Worm (Caenorhabditis elegans) whole organism, L1 larva: ENCODE measurements around the gene M7.7.

Experiments used
- C34B4.2 ChIP-seq: sonication (generic microtip); optimal IDR thresholded peaks from 2 replicates; lab custom pipeline; 2017; ENCODE audit warnings: mild to moderate bottlenecking, missing genetic modification characterization, missing compliant biosample characterization
- F16B12.6 ChIP-seq: fragments of 150-350 bp; optimal IDR thresholded peaks from 2 replicates; lab custom pipeline; 2014; ENCODE audit warnings: missing biosample characterization, missing genetic modification characterization
- aha-1 ChIP-seq: fragments of 150-350 bp; optimal IDR thresholded peaks from 2 replicates; lab custom pipeline; 2014; ENCODE audit warnings: missing biosample characterization, missing genetic modification characterization
- blmp-1 ChIP-seq: fragments of 150-350 bp; optimal IDR thresholded peaks from 2 replicates; lab custom pipeline; 2014; ENCODE audit warnings: missing biosample characterization, missing genetic modification characterization
- ceh-63 ChIP-seq: fragments of 200-800 bp; sonication (Bioruptor generic); optimal IDR thresholded peaks from 2 replicates; lab custom pipeline; 2018; ENCODE audit warnings: mild to moderate bottlenecking, missing genetic modification characterization, missing compliant biosample characterization
- ceh-88 ChIP-seq: fragments of 200-800 bp; sonication (Bioruptor generic); IDR thresholded peaks from 2 replicates; pipeline ENCODE4 v1.3.6; 2022; ENCODE audit warnings: missing genetic modification characterization, missing compliant biosample characterization
- ces-1 ChIP-seq: fragments of 150-350 bp; optimal IDR thresholded peaks from 2 replicates; lab custom pipeline; 2014; ENCODE audit warnings: missing biosample characterization, missing genetic modification reagents, missing genetic modification characterization
- efl-1 ChIP-seq, 4 experiments: fragments of 150-350 bp; optimal IDR thresholded peaks in 3 of 4; peaks in 1 of 4; 1 replicate in 1 of 4; 2 replicates in 3 of 4; lab custom pipeline; 2014; ENCODE audit warnings: missing biosample characterization in 2 of 4, missing genetic modification characterization in 2 of 4, missing genetic modification reagents in 2 of 4
- efl-3 ChIP-seq: fragments of 200-800 bp; sonication (Bioruptor generic); optimal IDR thresholded peaks from 2 replicates; lab custom pipeline; 2018; ENCODE audit warnings: mild to moderate bottlenecking, missing genetic modification characterization, missing compliant biosample characterization
- egl-27 ChIP-seq, 2 experiments: fragments of 150-350 bp in 1 of 2; sonication (generic microtip); optimal IDR thresholded peaks; 3 replicates each; lab custom pipeline; 2017 to 2018; ENCODE audit warnings: missing biosample characterization in 2 of 2, missing genetic modification characterization in 2 of 2, missing genetic modification reagents in 2 of 2
- elt-3 ChIP-seq, 6 experiments: fragments of 150-350 bp in 1 of 6; sonication (generic microtip); optimal IDR thresholded peaks; 2 replicates each; lab custom pipeline; 2017 to 2018; ENCODE audit warnings: missing biosample characterization in 6 of 6, missing genetic modification characterization in 6 of 6, inconsistent platforms in 1 of 6
- ets-5 ChIP-seq: fragments of 200-800 bp; sonication (Bioruptor generic); IDR thresholded peaks from 2 replicates; pipeline ENCODE4 v1.3.6; 2022; ENCODE audit warnings: missing genetic modification characterization, missing compliant biosample characterization
- fkh-4 ChIP-seq: sonication (generic microtip); optimal IDR thresholded peaks from 2 replicates; lab custom pipeline; 2016; ENCODE audit warnings: missing compliant biosample characterization, missing genetic modification characterization, borderline replicate concordance
- fos-1 ChIP-seq: fragments of 150-350 bp; optimal IDR thresholded peaks from 2 replicates; lab custom pipeline; 2014; ENCODE audit warnings: missing biosample characterization, missing genetic modification characterization
- hlh-4 ChIP-seq: sonication (generic microtip); optimal IDR thresholded peaks from 2 replicates; lab custom pipeline; 2016; ENCODE audit warnings: mild to moderate bottlenecking, missing genetic modification characterization, missing compliant biosample characterization
- irx-1 ChIP-seq: sonication (generic microtip); optimal IDR thresholded peaks from 2 replicates; lab custom pipeline; 2016; ENCODE audit warnings: missing genetic modification characterization, missing compliant biosample characterization
- lin-14 ChIP-seq: fragments of 200-800 bp; sonication (Bioruptor generic); optimal IDR thresholded peaks from 2 replicates; lab custom pipeline; 2018; ENCODE audit warnings: mild to moderate bottlenecking, missing genetic modification characterization, moderate library complexity, missing compliant biosample characterization
- lin-35 ChIP-seq, 2 experiments: fragments of 150-350 bp; optimal IDR thresholded peaks; 2 replicates each; lab custom pipeline; 2014; ENCODE audit warnings: missing biosample characterization in 2 of 2, missing genetic modification characterization in 2 of 2, missing genetic modification reagents in 2 of 2
- lin-39 ChIP-seq: fragments of 150-350 bp; optimal IDR thresholded peaks from 2 replicates; lab custom pipeline; 2014; ENCODE audit warnings: missing biosample characterization, missing genetic modification reagents, missing genetic modification characterization
- lir-3 ChIP-seq: sonication (generic microtip); optimal IDR thresholded peaks from 2 replicates; lab custom pipeline; 2016; ENCODE audit warnings: mild to moderate bottlenecking, missing genetic modification characterization, moderate library complexity, missing compliant biosample characterization; ENCODE audit not compliant: poor library complexity
- lsy-2 ChIP-seq, 2 experiments: fragments of 150-350 bp; optimal IDR thresholded peaks; 2 replicates each; lab custom pipeline; 2014; ENCODE audit warnings: missing biosample characterization in 2 of 2, missing genetic modification characterization in 2 of 2
- mab-9 ChIP-seq: fragments of 200-800 bp; sonication (Bioruptor generic); IDR thresholded peaks from 2 replicates; pipeline ENCODE4 v1.3.6; 2022; ENCODE audit warnings: missing genetic modification reagents, missing genetic modification characterization, missing compliant biosample characterization
- mdl-1 ChIP-seq, 2 experiments: fragments of 150-350 bp; optimal IDR thresholded peaks; 2 replicates each; lab custom pipeline; 2014 to 2017; ENCODE audit warnings: missing biosample characterization in 2 of 2, missing genetic modification characterization in 2 of 2, inconsistent platforms in 1 of 2
- mef-2 ChIP-seq: fragments of 150-350 bp; optimal IDR thresholded peaks from 2 replicates; lab custom pipeline; 2014; ENCODE audit warnings: missing biosample characterization, missing genetic modification characterization
- nhr-11 ChIP-seq: fragments of 150-350 bp; optimal IDR thresholded peaks from 2 replicates; lab custom pipeline; 2014; ENCODE audit warnings: missing biosample characterization, missing genetic modification characterization
- nhr-19 ChIP-seq: fragments of 200-800 bp; sonication (Bioruptor generic); conservative IDR thresholded peaks from 2 replicates; pipeline ENCODE4 v1.3.6; 2022; ENCODE audit warnings: missing genetic modification characterization, missing compliant biosample characterization
- nhr-20 ChIP-seq: sonication (generic microtip); optimal IDR thresholded peaks from 2 replicates; lab custom pipeline; 2016; ENCODE audit warnings: mild to moderate bottlenecking, missing genetic modification characterization, missing compliant biosample characterization
- nhr-47 ChIP-seq: sonication (generic microtip); optimal IDR thresholded peaks from 2 replicates; lab custom pipeline; 2016; ENCODE audit warnings: mild to moderate bottlenecking, missing genetic modification characterization, moderate library complexity, missing compliant biosample characterization
- nhr-71 ChIP-seq: sonication (generic microtip); optimal IDR thresholded peaks from 2 replicates; lab custom pipeline; 2016; ENCODE audit warnings: mild to moderate bottlenecking, missing genetic modification characterization, moderate library complexity, missing compliant biosample characterization
- nhr-76 ChIP-seq: sonication (generic microtip); optimal IDR thresholded peaks from 2 replicates; lab custom pipeline; 2017; ENCODE audit warnings: missing biosample characterization, missing genetic modification characterization
- nhr-77 ChIP-seq: fragments of 150-350 bp; optimal IDR thresholded peaks from 2 replicates; lab custom pipeline; 2014; ENCODE audit warnings: missing biosample characterization, missing genetic modification characterization
- nhr-84 ChIP-seq: sonication (generic microtip); optimal IDR thresholded peaks from 2 replicates; lab custom pipeline; 2017; ENCODE audit warnings: missing biosample characterization, missing genetic modification characterization
- rnt-1 ChIP-seq: sonication (generic microtip); optimal IDR thresholded peaks from 2 replicates; lab custom pipeline; 2016; ENCODE audit warnings: mild to moderate bottlenecking, missing genetic modification characterization, moderate library complexity, missing compliant biosample characterization
- snpc-4 ChIP-seq: fragments of 150-350 bp; optimal IDR thresholded peaks from 2 replicates; lab custom pipeline; 2014; ENCODE audit warnings: missing biosample characterization, missing genetic modification characterization
- snu-23 ChIP-seq: sonication (generic microtip); optimal IDR thresholded peaks from 2 replicates; lab custom pipeline; 2016; ENCODE audit warnings: missing genetic modification characterization, missing compliant biosample characterization
- sox-4 ChIP-seq: sonication (generic microtip); optimal IDR thresholded peaks from 2 replicates; lab custom pipeline; 2016; ENCODE audit warnings: missing genetic modification characterization, missing compliant biosample characterization
- sptf-1 ChIP-seq: fragments of 150-350 bp; optimal IDR thresholded peaks from 2 replicates; lab custom pipeline; 2014; ENCODE audit warnings: missing biosample characterization, missing genetic modification characterization
- sup-37 ChIP-seq: fragments of 200-800 bp; sonication (Bioruptor generic); optimal IDR thresholded peaks from 2 replicates; lab custom pipeline; 2018; ENCODE audit warnings: mild to moderate bottlenecking, missing genetic modification characterization, missing compliant biosample characterization
- swsn-7 ChIP-seq: sonication (generic microtip); optimal IDR thresholded peaks from 2 replicates; lab custom pipeline; 2016; ENCODE audit warnings: missing genetic modification characterization, missing compliant biosample characterization
- tbx-2 ChIP-seq: sonication (generic microtip); optimal IDR thresholded peaks from 2 replicates; lab custom pipeline; 2016; ENCODE audit warnings: missing genetic modification characterization, missing compliant biosample characterization
- tlp-1 ChIP-seq: fragments of 150-350 bp; optimal IDR thresholded peaks from 2 replicates; lab custom pipeline; 2014; ENCODE audit warnings: missing biosample characterization, missing genetic modification characterization
- unc-130 ChIP-seq: fragments of 150-350 bp; optimal IDR thresholded peaks from 2 replicates; lab custom pipeline; 2017; ENCODE audit warnings: missing biosample characterization, missing genetic modification characterization, inconsistent platforms
- unc-98 ChIP-seq: fragments of 200-800 bp; sonication (Bioruptor generic); IDR thresholded peaks from 2 replicates; pipeline ENCODE4 v1.3.6; 2022; ENCODE audit warnings: missing genetic modification characterization, missing compliant biosample characterization
- ztf-4 ChIP-seq: fragments of 150-350 bp; optimal IDR thresholded peaks from 2 replicates; lab custom pipeline; 2014; ENCODE audit warnings: missing biosample characterization, missing genetic modification characterization

The M7.7 gene

DNA sequence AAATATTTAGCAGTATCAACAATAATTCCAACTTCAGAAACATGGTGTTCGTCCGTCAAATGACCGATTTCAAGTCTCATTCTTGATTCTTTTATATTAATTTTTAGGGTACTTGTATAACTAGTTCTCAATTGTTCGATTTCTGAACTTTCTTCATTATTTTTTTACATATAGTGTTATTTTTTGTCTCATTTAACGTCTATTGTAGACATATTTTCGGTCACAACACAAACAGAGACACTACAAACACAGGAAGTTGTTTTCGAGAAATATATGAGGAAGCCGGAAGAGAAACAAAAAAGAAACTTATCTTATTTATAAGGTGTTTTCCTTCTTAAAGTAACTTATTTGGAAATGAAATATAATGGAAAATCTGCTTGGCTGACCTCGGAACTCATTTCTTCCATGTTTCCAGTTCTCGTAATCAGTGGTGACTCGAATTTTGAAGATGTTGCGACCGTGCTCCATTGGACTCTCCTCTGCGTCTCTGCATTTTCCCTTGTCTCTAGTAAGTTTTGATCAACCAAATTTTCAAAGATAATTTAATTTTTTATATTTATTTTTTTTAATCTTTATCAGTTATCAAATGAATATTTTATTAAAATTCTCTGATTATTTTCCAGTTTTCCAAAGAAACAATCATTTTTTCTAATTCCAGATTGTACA is 35.8 kb upstream of the M7.7 start, which contains the start of the genes F36H1.12 and lin-3:
TSS of gene F36H1.12 (minus strand) at position 51 of the 666 bp plus-strand sequence.
TSS of gene lin-3 (plus strand) at position 657 of the 666 bp plus-strand sequence.
- TF ChIP-seq nhr-76 (tag; lab: Kevin White, UChicago), result no peak
- no peak for TF ChIP-seq fkh-4
- TF ChIP-seq lsy-2 (tag; optimal IDR thresholded peaks at IDR 0.05; lab: Kevin White, UChicago), result no peak
- TF ChIP-seq sup-37 (GFP tag; lab: Kevin White, UChicago), result no peak
- TF ChIP-seq mab-9 (GFP tag; lab: Robert Waterston, UW), result no peak
- TF ChIP-seq nhr-77 (tag; lab: Kevin White, UChicago), result no peak
- no peak for TF ChIP-seq irx-1
- no peak for TF ChIP-seq fos-1 (tag; lab: Kevin White, UChicago)
- no peak for TF ChIP-seq ceh-88
- TF ChIP-seq mdl-1 (tag; optimal IDR thresholded peaks at IDR 0.05; lab: Kevin White, UChicago), result no peak
- TF ChIP-seq nhr-47 (tag; lab: Kevin White, UChicago), result no peak
- no peak for TF ChIP-seq ces-1 (GFP tag; lab: Kevin White, UChicago)
- TF ChIP-seq lir-3 (tag; lab: Kevin White, UChicago), result no peak
- TF ChIP-seq unc-98 (GFP tag; lab: Robert Waterston, UW), result no peak
- TF ChIP-seq nhr-19 (GFP tag; lab: Robert Waterston, UW), result no peak
- no peak for TF ChIP-seq sptf-1 (tag; lab: Kevin White, UChicago)
- no peak for TF ChIP-seq C34B4.2
- TF ChIP-seq lin-35 (GFP tag; optimal IDR thresholded peaks at IDR 0.05; lab: Kevin White, UChicago), result no peak
- TF ChIP-seq, all 84 proteins: peak for 0

DNA sequence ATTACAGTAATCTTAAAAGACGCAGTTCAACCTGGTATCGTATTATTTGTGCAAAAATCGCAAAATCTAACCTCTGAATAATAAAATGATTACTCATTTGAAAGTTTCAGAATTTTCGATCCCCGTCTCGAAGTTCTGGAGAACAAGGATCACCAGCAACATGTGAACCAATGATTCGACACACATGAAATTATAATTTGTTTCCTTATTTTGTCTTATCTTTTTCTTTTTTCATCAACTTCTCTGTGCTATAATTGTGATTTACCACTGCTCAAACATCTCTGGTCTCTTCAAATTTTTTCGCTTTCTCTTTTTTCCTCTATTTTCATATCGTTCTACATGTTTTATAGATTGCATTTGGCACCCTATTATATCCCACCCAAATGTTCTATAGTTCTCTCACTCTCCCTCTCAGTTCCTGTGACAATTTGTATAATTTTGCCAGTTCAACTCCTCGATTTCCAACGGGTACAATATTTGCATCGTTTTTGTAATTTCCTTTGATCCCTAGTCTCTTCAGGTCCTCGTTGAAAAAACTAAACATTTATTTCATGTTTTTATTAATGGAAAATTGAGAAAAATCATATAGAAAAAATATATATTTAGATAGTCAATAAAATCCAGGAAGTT is 26.5 kb upstream of the M7.7 start:
- TF ChIP-seq nhr-20 (peak; percentile 7), snu-23 (peak; percentile 18), lin-39 (tag; lab: Kevin White, UChicago) (no peak), efl-1 (optimal IDR thresholded peaks at IDR 0.05; lab: Kevin White, UChicago) (no peak), efl-1 (GFP tag; optimal IDR thresholded peaks at IDR 0.05 in 1 of 2; lab: Kevin White, UChicago) (peak in 1 of 2 experiments; percentile 14), nhr-11 (tag; lab: Kevin White, UChicago) (peak; percentile 2), tbx-2 (no peak), tlp-1 (tag; lab: Kevin White, UChicago) (no peak), C34B4.2 (no peak), blmp-1 (tag; lab: Kevin White, UChicago) (no peak), lin-14 (GFP tag; lab: Kevin White, UChicago) (no peak), ceh-63 (GFP tag; lab: Kevin White, UChicago) (no peak), elt-3 (tag; optimal IDR thresholded peaks at IDR 0.05; lab: Kevin White, UChicago) (no peak), ztf-4 (tag; lab: Kevin White, UChicago) (peak; percentile 35), nhr-84 (tag; lab: Kevin White, UChicago) (no peak), nhr-19 (GFP tag; lab: Robert Waterston, UW) (peak; percentile 28; the same call in 1 of the 2 replicates), nhr-71 (tag; lab: Kevin White, UChicago) (peak; percentile 70), lsy-2 (tag; optimal IDR thresholded peaks at IDR 0.05; lab: Kevin White, UChicago) (peak; percentile 43 to 47), snpc-4 (no peak), hlh-4 (tag; lab: Kevin White, UChicago) (no peak), unc-130 (tag; lab: Kevin White, UChicago) (no peak), egl-27 (tag; optimal IDR thresholded peaks at IDR 0.05; lab: Kevin White, UChicago) (no peak), rnt-1 (tag; lab: Kevin White, UChicago) (peak; percentile 35), aha-1 (tag; lab: Kevin White, UChicago) (no peak), efl-3 (GFP tag; lab: Kevin White, UChicago) (no peak), ets-5 (GFP tag; lab: Robert Waterston, UW) (no peak), mef-2 (tag; lab: Kevin White, UChicago) (no peak), swsn-7 (tag; lab: Kevin White, UChicago) (peak; percentile 17), F16B12.6 (tag; lab: Kevin White, UChicago) (no peak), sox-4 (tag; lab: Kevin White, UChicago) (no peak)
